Fruit fly (Drosophila melanogaster): ENCODE data around the gene sd.
A peak's percentile ranks its signal among the peaks of the same experiment; 100 is the strongest.

The sd gene

DNA sequence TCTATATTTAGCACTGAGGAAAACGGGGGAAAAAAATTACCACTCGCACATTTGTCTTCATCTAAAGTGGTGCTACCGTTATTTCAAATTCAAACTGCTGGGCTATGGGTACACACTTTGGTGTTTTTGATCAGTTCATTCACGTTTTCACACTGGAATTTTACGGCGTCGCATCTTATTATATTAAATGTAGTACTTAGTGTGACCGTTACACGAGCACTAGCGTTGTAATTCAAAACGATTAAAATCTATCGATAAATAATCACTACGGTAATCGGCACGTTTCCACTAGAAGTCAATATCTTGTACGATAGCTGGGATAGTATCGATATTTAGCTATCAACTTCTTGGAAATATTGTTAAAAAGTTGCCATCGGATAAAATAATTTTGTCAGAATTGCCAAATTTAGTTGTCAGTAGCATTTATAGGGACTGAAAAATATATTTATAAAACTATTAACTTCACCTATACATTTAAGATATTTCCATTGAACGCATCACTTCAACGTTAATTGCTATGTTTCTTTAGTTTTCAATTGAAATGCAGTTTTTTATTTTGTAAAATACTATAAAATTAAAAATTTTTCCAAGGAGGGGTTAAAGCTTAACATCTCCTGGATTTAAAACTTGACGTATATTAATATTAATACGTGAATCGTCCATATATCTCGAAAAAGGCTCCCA lies 53.6 kb downstream of the sd start, which contains the start of the genes CG46440 and Myb:
Gene CG46440 (minus strand): TSS at position 223 of the 684 bp plus-strand sequence.
Gene Myb (minus strand): TSS at position 223 of the 684 bp plus-strand sequence.
- TF ChIP-seq CG5204 (GFP tag; optimal IDR thresholded peaks at IDR 0.05): no peak
- peak; percentile 3 for TF ChIP-seq tj (GFP tag; optimal IDR thresholded peaks at IDR 0.05)
- TF ChIP-seq CG12768 (GFP tag; optimal IDR thresholded peaks at IDR 0.05): no peak
- no peak for TF ChIP-seq toe (GFP tag; optimal IDR thresholded peaks at IDR 0.05)
- TF ChIP-seq Mnt (GFP tag; optimal IDR thresholded peaks at IDR 0.05): peak; percentile 31
- TF ChIP-seq Crg-1 (GFP tag; optimal IDR thresholded peaks at IDR 0.05): no peak
- TF ChIP-seq pad (GFP tag; optimal IDR thresholded peaks at IDR 0.05): peak; percentile 3
- peak; percentile 17 for TF ChIP-seq CG14711 (tag; optimal IDR thresholded peaks at IDR 0.05)
- TF ChIP-seq bab1 (GFP tag; optimal IDR thresholded peaks at IDR 0.05): peak; percentile 17
- no peak for TF ChIP-seq CG11617 (GFP tag; optimal IDR thresholded peaks at IDR 0.05)
- TF ChIP-seq Hr96 (GFP tag; optimal IDR thresholded peaks at IDR 0.05): no peak
- no peak for TF ChIP-seq CG7045 (GFP tag; optimal IDR thresholded peaks at IDR 0.05)
- no peak for TF ChIP-seq Clk (GFP tag; optimal IDR thresholded peaks at IDR 0.05)

DNA sequence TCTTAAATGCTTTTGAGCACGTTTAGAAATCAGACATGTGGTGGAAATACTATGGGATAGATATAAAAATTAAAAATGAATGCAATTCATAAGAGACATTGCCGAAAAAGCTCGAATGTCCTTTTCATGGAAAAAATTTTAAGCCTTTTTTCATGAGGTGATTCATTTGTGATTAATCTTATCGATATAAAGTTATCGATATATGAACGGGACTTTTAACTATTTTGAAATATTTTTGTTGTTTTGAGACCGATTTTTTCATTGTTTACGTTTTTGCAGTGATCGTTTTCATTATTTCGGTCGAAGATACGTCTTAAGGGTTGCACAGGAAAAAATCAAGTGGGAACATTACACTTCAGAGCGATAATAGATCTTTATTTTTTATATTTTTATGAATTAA lies 55.2 kb downstream of the sd start, which contains the start of gene AlkB:
Gene AlkB (minus strand): TSS at position 101 of the 400 bp plus-strand sequence.
- no peak for TF ChIP-seq CG5204 (GFP tag; optimal IDR thresholded peaks at IDR 0.05)
- TF ChIP-seq Mnt (GFP tag; optimal IDR thresholded peaks at IDR 0.05): no peak
- no peak for TF ChIP-seq Crg-1 (GFP tag; optimal IDR thresholded peaks at IDR 0.05)
- no peak for TF ChIP-seq CG12768 (GFP tag; optimal IDR thresholded peaks at IDR 0.05)
- no peak for TF ChIP-seq CG7045 (GFP tag; optimal IDR thresholded peaks at IDR 0.05)
- TF ChIP-seq CG14711 (tag; optimal IDR thresholded peaks at IDR 0.05): no peak
- no peak for TF ChIP-seq kay (GFP tag; ENCODE audit: borderline replicate concordance)
- TF ChIP-seq cic (GFP tag; optimal IDR thresholded peaks at IDR 0.05): no peak
- TF ChIP-seq CG11617 (GFP tag; optimal IDR thresholded peaks at IDR 0.05): no peak
- no peak for TF ChIP-seq tj (GFP tag; optimal IDR thresholded peaks at IDR 0.05)
- TF ChIP-seq bab1 (GFP tag; optimal IDR thresholded peaks at IDR 0.05): no peak
- TF ChIP-seq Hr96 (GFP tag; optimal IDR thresholded peaks at IDR 0.05): no peak
- TF ChIP-seq Clk (GFP tag; optimal IDR thresholded peaks at IDR 0.05): no peak

DNA sequence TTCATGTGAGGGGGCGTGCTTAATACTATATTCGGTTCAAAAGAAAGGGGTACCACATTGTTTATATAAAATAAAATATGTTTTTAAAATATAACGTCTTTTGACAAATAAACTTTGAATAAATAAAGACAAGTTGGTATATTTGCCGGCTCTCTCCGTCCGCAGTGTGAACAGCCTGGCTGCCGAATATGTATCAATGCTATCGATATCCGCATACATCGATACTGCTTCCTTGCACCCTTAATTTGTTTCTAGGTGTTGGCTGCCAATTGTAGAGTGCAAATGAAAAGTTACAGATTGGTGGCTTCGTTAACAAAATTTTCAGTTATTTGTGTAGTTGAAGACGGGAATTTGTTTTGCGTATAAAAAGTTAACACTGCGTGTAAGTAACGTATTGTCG lies 55.7 kb downstream of the sd start, which contains the start of gene Gbeta13F:
Gene Gbeta13F (plus strand): TSS at position 247 of the 400 bp plus-strand sequence.
- TF ChIP-seq CG14711 (tag; optimal IDR thresholded peaks at IDR 0.05) (peak; percentile 4), ovo (GFP tag; optimal IDR thresholded peaks at IDR 0.05) (peak; percentile 10), CG5204 (GFP tag; optimal IDR thresholded peaks at IDR 0.05) (no peak), cic (GFP tag; optimal IDR thresholded peaks at IDR 0.05) (no peak), CG33017 (tag; optimal IDR thresholded peaks at IDR 0.05) (no peak), Hr96 (GFP tag; optimal IDR thresholded peaks at IDR 0.05) (no peak), CG1620 (GFP tag; optimal IDR thresholded peaks at IDR 0.05) (peak; percentile 42), bab1 (GFP tag; optimal IDR thresholded peaks at IDR 0.05) (peak; percentile 43)

DNA sequence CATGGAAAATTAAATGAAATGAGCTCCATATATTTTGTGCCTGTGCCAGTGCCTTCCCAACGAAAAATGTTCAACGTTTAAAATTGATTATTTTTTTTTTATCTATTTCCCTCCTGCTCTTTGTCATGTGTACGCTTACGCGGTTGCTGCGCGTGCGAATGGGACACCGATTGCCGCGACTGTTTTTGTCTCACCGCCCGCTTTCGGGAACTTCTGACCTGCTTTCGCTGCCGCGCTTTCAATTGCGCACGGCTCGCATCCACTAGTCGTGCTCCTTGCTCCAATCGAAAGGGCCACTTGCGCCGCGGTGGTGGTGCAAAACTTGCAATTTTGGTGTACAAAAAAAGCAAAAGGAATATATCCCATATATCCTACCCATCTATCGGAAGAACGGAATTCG lies 56.3 kb downstream of the sd start:
- no peak for TF ChIP-seq CG33017 (tag; optimal IDR thresholded peaks at IDR 0.05)
- peak; percentile 28 for TF ChIP-seq CG12768 (GFP tag; optimal IDR thresholded peaks at IDR 0.05)
- no peak for TF ChIP-seq Crg-1 (GFP tag; optimal IDR thresholded peaks at IDR 0.05)
- peak; percentile 76 for TF ChIP-seq CG11617 (GFP tag; optimal IDR thresholded peaks at IDR 0.05)
- peak; percentile 45 for TF ChIP-seq bab1 (GFP tag; optimal IDR thresholded peaks at IDR 0.05)
- no peak for TF ChIP-seq Hr96 (GFP tag; optimal IDR thresholded peaks at IDR 0.05)
- TF ChIP-seq CG14711 (tag; optimal IDR thresholded peaks at IDR 0.05): no peak
- peak; percentile 64 for TF ChIP-seq cic (GFP tag; optimal IDR thresholded peaks at IDR 0.05)
- TF ChIP-seq pad (GFP tag; optimal IDR thresholded peaks at IDR 0.05): peak; percentile 76
- TF ChIP-seq Clk (GFP tag; optimal IDR thresholded peaks at IDR 0.05): no peak
- peak; percentile 95 for TF ChIP-seq Mnt (GFP tag; optimal IDR thresholded peaks at IDR 0.05)
- TF ChIP-seq toe (GFP tag; optimal IDR thresholded peaks at IDR 0.05): peak; percentile 32
- no peak for TF ChIP-seq CG1620 (GFP tag; optimal IDR thresholded peaks at IDR 0.05)
- peak; percentile 8 for TF ChIP-seq CG7045 (GFP tag; optimal IDR thresholded peaks at IDR 0.05)
- TF ChIP-seq kay (GFP tag; ENCODE audit: borderline replicate concordance): no peak
- TF ChIP-seq ovo (GFP tag; optimal IDR thresholded peaks at IDR 0.05): peak; percentile 17
- TF ChIP-seq CG7101 (tag; optimal IDR thresholded peaks at IDR 0.05): peak; percentile 31
- no peak for TF ChIP-seq cnc (optimal IDR thresholded peaks at IDR 0.05)
- peak; percentile 88 for TF ChIP-seq tj (GFP tag; optimal IDR thresholded peaks at IDR 0.05)
- TF ChIP-seq CG5204 (GFP tag; optimal IDR thresholded peaks at IDR 0.05): no peak

DNA sequence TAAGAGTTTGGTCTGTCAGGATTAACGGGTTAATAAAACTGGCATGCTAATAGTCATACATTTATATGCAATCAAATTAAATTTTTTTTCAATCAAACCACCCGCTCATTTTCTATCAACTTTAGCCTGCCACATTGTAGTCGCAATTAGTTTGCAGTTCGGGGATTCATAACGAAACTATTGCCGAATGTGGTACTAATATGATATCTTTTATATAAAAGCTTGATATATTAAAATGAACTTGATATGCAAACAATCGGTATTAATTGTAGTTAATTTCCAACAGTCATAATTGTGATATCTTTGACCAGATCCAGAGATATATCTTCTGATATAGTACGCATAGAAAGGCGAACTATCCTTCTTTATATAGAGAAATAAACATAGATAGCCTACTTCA lies 61.9 kb downstream of the sd start:
- TF ChIP-seq kay (GFP tag; ENCODE audit: borderline replicate concordance) (peak; percentile 60), Clk (GFP tag; optimal IDR thresholded peaks at IDR 0.05) (no peak)

DNA sequence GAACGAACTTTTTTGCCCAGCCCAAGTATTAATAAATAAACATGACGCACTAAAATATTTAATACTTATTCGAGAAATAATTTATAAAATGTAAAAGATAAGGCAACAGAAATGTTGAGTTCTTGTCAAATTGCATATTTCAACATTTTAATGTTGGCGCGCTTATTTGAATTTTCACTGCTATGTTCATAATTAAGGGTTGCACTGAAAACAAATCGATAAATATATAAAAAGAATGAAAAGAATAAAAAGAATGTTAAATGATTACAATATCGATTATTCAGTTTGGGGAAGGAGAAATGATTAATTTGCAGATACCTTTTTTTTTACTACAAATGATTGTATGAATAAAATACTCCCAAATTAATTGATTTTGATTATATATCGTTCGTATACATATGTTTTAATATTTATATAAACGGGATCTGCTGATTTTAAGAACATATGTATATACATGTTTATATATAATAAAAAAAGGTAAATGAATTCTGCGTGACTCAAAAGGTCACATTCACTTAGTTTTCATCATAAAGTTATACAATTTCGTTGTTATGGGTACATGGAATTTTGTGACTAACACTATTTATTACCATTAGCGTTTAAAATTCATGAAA lies 62.7 kb downstream of the sd start:
- TF ChIP-seq Mnt (GFP tag; optimal IDR thresholded peaks at IDR 0.05) (no peak), tj (GFP tag; optimal IDR thresholded peaks at IDR 0.05) (no peak), cnc (optimal IDR thresholded peaks at IDR 0.05) (no peak), bab1 (GFP tag; optimal IDR thresholded peaks at IDR 0.05) (peak; percentile 29), CG12768 (GFP tag; optimal IDR thresholded peaks at IDR 0.05) (no peak), toe (GFP tag; optimal IDR thresholded peaks at IDR 0.05) (no peak), pad (GFP tag; optimal IDR thresholded peaks at IDR 0.05) (no peak), Clk (GFP tag; optimal IDR thresholded peaks at IDR 0.05) (no peak), CG7101 (tag; optimal IDR thresholded peaks at IDR 0.05) (no peak), CG14711 (tag; optimal IDR thresholded peaks at IDR 0.05) (peak; percentile 11), CG7045 (GFP tag; optimal IDR thresholded peaks at IDR 0.05) (no peak), CG11617 (GFP tag; optimal IDR thresholded peaks at IDR 0.05) (no peak), CG1620 (GFP tag; optimal IDR thresholded peaks at IDR 0.05) (no peak), CG5204 (GFP tag; optimal IDR thresholded peaks at IDR 0.05) (no peak), Crg-1 (GFP tag; optimal IDR thresholded peaks at IDR 0.05) (no peak), Hr96 (GFP tag; optimal IDR thresholded peaks at IDR 0.05) (no peak), cic (GFP tag; optimal IDR thresholded peaks at IDR 0.05) (peak; percentile 3), CG33017 (tag; optimal IDR thresholded peaks at IDR 0.05) (no peak), kay (GFP tag; ENCODE audit: borderline replicate concordance) (peak; percentile 78), ovo (GFP tag; optimal IDR thresholded peaks at IDR 0.05) (no peak)

All from whole organism, adult.